Worm (Caenorhabditis elegans): ENCODE data around the gene C08F11.10.

The C08F11.10 gene

ce11 chrIV:13632613-13633012 lies 16.4 kb downstream of the C08F11.10 start (continued):
- TF ChIP-seq ztf-26 (tag; optimal IDR thresholded peaks at IDR 0.05) (no peak), F22D6.2 (tag; optimal IDR thresholded peaks at IDR 0.05) (no peak), nhr-27 (tag; optimal IDR thresholded peaks at IDR 0.05) (no peak), zim-3 (tag; optimal IDR thresholded peaks at IDR 0.05) (no peak)

ce11 chrIV:13626469-13626868 lies 22.6 kb downstream of the C08F11.10 start, which contains the start of gene sru-21:
Gene sru-21 (plus strand): TSS chrIV:13626769.
- TF ChIP-seq Y79H2A.3 (GFP tag; conservative IDR thresholded peaks at IDR 0.05): no peak
- TF ChIP-seq cebp-1 (GFP tag; IDR thresholded peaks at IDR 0.05): no peak
- TF ChIP-seq cebp-1 (tag; optimal IDR thresholded peaks at IDR 0.05): no peak
- TF ChIP-seq ztf-28 (GFP tag; IDR thresholded peaks at IDR 0.05): no peak
- TF ChIP-seq Y95B8A.8 (GFP tag; IDR thresholded peaks at IDR 0.05): no peak
- TF ChIP-seq tbp1 (GFP tag; optimal IDR thresholded peaks at IDR 0.05): no peak
- TF ChIP-seq ceh-100 (GFP tag; IDR thresholded peaks at IDR 0.05): no peak
- no peak for TF ChIP-seq attf-5 (GFP tag; optimal IDR thresholded peaks at IDR 0.05)
- TF ChIP-seq ccch-3 (GFP tag; optimal IDR thresholded peaks at IDR 0.05): no peak
- TF ChIP-seq T07F8.4 (tag; optimal IDR thresholded peaks at IDR 0.05): no peak
- TF ChIP-seq attf-6 (GFP tag; IDR thresholded peaks at IDR 0.05): no peak
- no peak for TF ChIP-seq lin-40 (tag; optimal IDR thresholded peaks at IDR 0.05)
- no peak for TF ChIP-seq dpl-1 (GFP tag; optimal IDR thresholded peaks at IDR 0.05)
- no peak for TF ChIP-seq F57A8.1 (GFP tag; optimal IDR thresholded peaks at IDR 0.05)
- no peak for TF ChIP-seq nfya-2 (GFP tag; IDR thresholded peaks at IDR 0.05)

ce11 chrIV:13623533-13623932 lies 25.5 kb downstream of the C08F11.10 start, which contains the start of gene C08F11.1:
Gene C08F11.1 (plus strand): TSS chrIV:13623833.
- TF ChIP-seq hmg-20 (GFP tag; IDR thresholded peaks at IDR 0.05) (no peak), snpc-4 (GFP tag; optimal IDR thresholded peaks at IDR 0.05) (no peak), snpc-4 (tag; optimal IDR thresholded peaks at IDR 0.05) (peak in 1 of 4 experiments; percentile 29), attf-6 (GFP tag; IDR thresholded peaks at IDR 0.05) (no peak), B0019.2 (GFP tag; conservative IDR thresholded peaks at IDR 0.05) (no peak)

- TF ChIP-seq mcd-1 (GFP tag; IDR thresholded peaks at IDR 0.05) (no peak), lag-1 (GFP tag; IDR thresholded peaks at IDR 0.05) (no peak), Y79H2A.3 (GFP tag; conservative IDR thresholded peaks at IDR 0.05) (no peak)
Measured at ce11 chrIV:13619203-13619602, 29.8 kb downstream of the C08F11.10 start, which contains the start of gene C08F11.3. Gene C08F11.3 (plus strand): TSS chrIV:13619503.

DNA sequence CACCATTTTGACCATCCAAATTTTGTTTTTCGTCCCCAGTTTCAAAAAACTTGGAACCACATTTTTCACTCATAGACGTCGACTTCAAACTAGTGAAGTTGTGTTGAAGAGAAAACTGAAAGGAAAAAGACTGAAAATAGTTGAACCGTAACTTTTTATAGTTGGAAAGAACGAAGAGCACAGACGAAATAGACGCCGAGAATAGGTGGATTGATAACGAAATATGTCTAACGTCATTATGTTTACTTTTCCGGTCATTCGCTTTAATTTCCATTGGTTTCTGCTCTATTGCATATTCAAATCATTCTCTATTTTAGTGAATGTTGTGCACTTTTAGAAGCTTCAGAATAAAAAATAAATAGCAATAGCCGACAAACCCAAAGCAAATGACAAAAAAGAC lies 39.3 kb downstream of the C08F11.10 start, which contains the start of gene C08F11.13:
Gene C08F11.13, minus strand, starts transcription at position 138 of the 400 bp plus-strand sequence.
- TF ChIP-seq nhr-80 (tag; optimal IDR thresholded peaks at IDR 0.05) (peak; percentile 26), mcd-1 (GFP tag; IDR thresholded peaks at IDR 0.05) (no peak)

ce11 chrIV:13601973-13602669 lies 46.9 kb downstream of the C08F11.10 start, which contains the start of gene Y45F10B.59:
Gene Y45F10B.59 (plus strand): TSS chrIV:13602619.
- peak; percentile 84 for TF ChIP-seq snpc-3.4 (tag; optimal IDR thresholded peaks at IDR 0.05)
- peak; percentile 65; the same call in 1 of the 2 replicates for TF ChIP-seq madf-6 (GFP tag; IDR thresholded peaks at IDR 0.05)
- TF ChIP-seq nhr-90 (tag; optimal IDR thresholded peaks at IDR 0.05): no peak
- TF ChIP-seq F57A8.1 (GFP tag; optimal IDR thresholded peaks at IDR 0.05): no peak
- TF ChIP-seq mel-28 (tag; optimal IDR thresholded peaks at IDR 0.05; ENCODE audit: borderline replicate concordance): no peak
- no peak for TF ChIP-seq ztf-26 (tag; optimal IDR thresholded peaks at IDR 0.05)
- TF ChIP-seq rcor-1 (GFP tag; IDR thresholded peaks at IDR 0.05): 0 out of 2 replicates have a peak, but pooled peaks have one; percentile 16
- TF ChIP-seq hmg-1.2 (GFP tag; IDR thresholded peaks at IDR 0.05): peak; percentile 97
- TF ChIP-seq ekl-4 (GFP tag; IDR thresholded peaks at IDR 0.05): 0 out of 2 replicates have a peak, but pooled peaks have one; percentile 35
- peak; percentile 93 for TF ChIP-seq snpc-1.1 (tag; optimal IDR thresholded peaks at IDR 0.05; ENCODE audit: insufficient read depth)
- no peak for TF ChIP-seq B0261.1 (tag; optimal IDR thresholded peaks at IDR 0.05)
- no peak for TF ChIP-seq egl-18 (GFP tag; IDR thresholded peaks at IDR 0.05)
- TF ChIP-seq lir-1 (GFP tag; conservative IDR thresholded peaks at IDR 0.05): no peak
- peak; percentile 81 for TF ChIP-seq snpc-1.3 (tag; optimal IDR thresholded peaks at IDR 0.05; ENCODE audit: insufficient read depth)
- no peak for TF ChIP-seq hlh-26 (GFP tag; conservative IDR thresholded peaks at IDR 0.05)

Measured in whole organism, young adult.